Worm (Caenorhabditis elegans) whole organism, L1 larva: ENCODE results near the gene bmk-1.

ENCODE experiments used
- blmp-1 ChIP-seq: fragments of 150-350 bp; optimal IDR thresholded peaks from 2 replicates; lab custom pipeline; 2014; ENCODE audit warnings: missing biosample characterization, missing genetic modification characterization
- lin-13 ChIP-seq: fragments of 150-350 bp; optimal IDR thresholded peaks from 2 replicates; lab custom pipeline; 2014; ENCODE audit warnings: missing biosample characterization, missing genetic modification reagents, missing genetic modification characterization
- lin-14 ChIP-seq: fragments of 200-800 bp; sonication (Bioruptor generic); optimal IDR thresholded peaks from 2 replicates; lab custom pipeline; 2018; ENCODE audit warnings: mild to moderate bottlenecking, missing genetic modification characterization, moderate library complexity, missing compliant biosample characterization
- lsy-2 ChIP-seq, 2 experiments: fragments of 150-350 bp; optimal IDR thresholded peaks; 2 replicates each; lab custom pipeline; 2014; ENCODE audit warnings: missing biosample characterization in 2 of 2, missing genetic modification characterization in 2 of 2
- mdl-1 ChIP-seq, 2 experiments: fragments of 150-350 bp; optimal IDR thresholded peaks; 2 replicates each; lab custom pipeline; 2014 to 2017; ENCODE audit warnings: missing biosample characterization in 2 of 2, missing genetic modification characterization in 2 of 2, inconsistent platforms in 1 of 2
- nhr-76 ChIP-seq: sonication (generic microtip); optimal IDR thresholded peaks from 2 replicates; lab custom pipeline; 2017; ENCODE audit warnings: missing biosample characterization, missing genetic modification characterization
- nhr-77 ChIP-seq: fragments of 150-350 bp; optimal IDR thresholded peaks from 2 replicates; lab custom pipeline; 2014; ENCODE audit warnings: missing biosample characterization, missing genetic modification characterization
- unc-62 ChIP-seq: fragments of 150-350 bp; optimal IDR thresholded peaks from 2 replicates; lab custom pipeline; 2014; ENCODE audit warnings: missing biosample characterization, missing genetic modification reagents, missing genetic modification characterization
- zag-1 ChIP-seq: fragments of 150-350 bp; optimal IDR thresholded peaks from 2 replicates; lab custom pipeline; 2014; ENCODE audit warnings: missing biosample characterization, missing genetic modification characterization

DNA sequence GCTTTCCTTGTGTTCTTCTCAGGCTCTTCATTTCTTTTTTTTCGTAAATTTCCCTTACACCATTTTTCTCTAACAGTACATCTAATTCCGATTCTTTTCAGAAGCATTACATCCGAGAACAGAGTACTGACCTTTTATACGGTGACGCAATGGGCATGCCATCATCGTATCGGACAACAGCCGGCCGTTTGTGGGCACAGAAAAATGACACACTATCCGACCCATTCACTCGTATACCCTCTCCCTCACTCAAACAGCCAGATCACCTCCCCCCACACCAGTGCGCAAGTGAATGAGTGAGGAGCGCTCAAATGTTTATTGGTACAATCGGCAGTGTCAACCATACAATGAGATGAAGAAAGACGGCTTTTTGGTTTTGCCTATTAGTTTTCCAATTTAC is 44.4 kb upstream of the bmk-1 start, which contains the start of gene R02D5.24:
- TF ChIP-seq lin-14 (GFP tag; lab: Kevin White, UChicago) (peak; percentile 35), lsy-2 (tag; optimal IDR thresholded peaks at IDR 0.05; lab: Kevin White, UChicago) (no peak), nhr-76 (tag; lab: Kevin White, UChicago) (no peak), mdl-1 (tag; optimal IDR thresholded peaks at IDR 0.05; lab: Kevin White, UChicago) (no peak), lin-13 (GFP tag; lab: Kevin White, UChicago) (no peak), blmp-1 (tag; lab: Kevin White, UChicago) (peak; percentile 30), nhr-77 (tag; lab: Kevin White, UChicago) (no peak), unc-62 (GFP tag; lab: Kevin White, UChicago) (no peak), zag-1 (tag; lab: Kevin White, UChicago) (no peak)
